Fruit fly (Drosophila melanogaster) whole organism, embryonic: Measurements from ENCODE around the gene CG15625.

Experiments used
- BtbVII ChIP-seq: fragments of 200-800 bp; sonication (Bioruptor generic); optimal IDR thresholded peaks from 3 replicates; lab custom pipeline; 2017; ENCODE audit warnings: missing biosample characterization, mild to moderate bottlenecking, missing genetic modification characterization
- Bteb2 ChIP-seq: fragments of 200-800 bp; sonication (Bioruptor generic); optimal IDR thresholded peaks from 2 replicates; lab custom pipeline; 2016; ENCODE audit warnings: missing biosample characterization, missing genetic modification characterization
- CG11398 ChIP-seq: fragments of 200-800 bp; sonication (Bioruptor generic); optimal IDR thresholded peaks from 2 replicates; lab custom pipeline; 2016; ENCODE audit warnings: missing biosample characterization, missing genetic modification characterization
- CG12659 ChIP-seq: fragments of 200-800 bp; sonication (Bioruptor generic); optimal IDR thresholded peaks from 3 replicates; lab custom pipeline; 2017; ENCODE audit warnings: mild to moderate bottlenecking, missing biosample characterization, missing genetic modification reagents, missing genetic modification characterization
- CG13424 ChIP-seq: fragments of 200-800 bp; sonication (Bioruptor generic); optimal IDR thresholded peaks from 2 replicates; lab custom pipeline; 2019; ENCODE audit warnings: missing biosample characterization, mild to moderate bottlenecking, missing genetic modification characterization, moderate library complexity
- CG17328 ChIP-seq: fragments of 200-800 bp; sonication (Bioruptor generic); IDR thresholded peaks from 2 replicates; pipeline ENCODE4 v1.3.6; 2022; ENCODE audit warnings: missing biosample characterization, missing genetic modification characterization
- CG30403 ChIP-seq: fragments of 200-800 bp; sonication (Bioruptor generic); optimal IDR thresholded peaks from 3 replicates; lab custom pipeline; 2016; ENCODE audit warnings: missing biosample characterization, missing genetic modification characterization
- CG3281 ChIP-seq: fragments of 200-800 bp; sonication (Bioruptor generic); optimal IDR thresholded peaks from 3 replicates; lab custom pipeline; 2017; ENCODE audit warnings: missing biosample characterization, mild to moderate bottlenecking, missing genetic modification characterization
- CG43689 ChIP-seq: fragments of 200-800 bp; sonication (Bioruptor generic); IDR thresholded peaks from 2 replicates; pipeline ENCODE4 v1.3.6; 2022; ENCODE audit warnings: missing biosample characterization, missing genetic modification characterization
- CG4707 ChIP-seq: fragments of 200-800 bp; sonication (Bioruptor generic); optimal IDR thresholded peaks from 2 replicates; lab custom pipeline; 2018; ENCODE audit warnings: missing biosample characterization, mild to moderate bottlenecking, missing genetic modification characterization, moderate library complexity
- CG4730 ChIP-seq: fragments of 200-800 bp; sonication (Bioruptor generic); IDR thresholded peaks from 2 replicates; pipeline ENCODE4 v1.3.6; 2022; ENCODE audit warnings: missing biosample characterization, missing genetic modification characterization
- CG5180 ChIP-seq: fragments of 200-800 bp; sonication (Bioruptor generic); optimal IDR thresholded peaks from 3 replicates; lab custom pipeline; 2017; ENCODE audit warnings: missing biosample characterization, missing genetic modification characterization, mild to moderate bottlenecking, moderate library complexity, missing genetic modification reagents
- CG5245 ChIP-seq: fragments of 200-800 bp; sonication (Bioruptor generic); optimal IDR thresholded peaks from 3 replicates; lab custom pipeline; 2016; ENCODE audit warnings: missing biosample characterization, missing genetic modification characterization
- CG6654 ChIP-seq: fragments of 200-800 bp; sonication (Bioruptor generic); optimal IDR thresholded peaks from 2 replicates; lab custom pipeline; 2017; ENCODE audit warnings: missing biosample characterization, mild to moderate bottlenecking, missing genetic modification characterization
- CG6854 ChIP-seq: fragments of 200-800 bp; sonication (Bioruptor generic); optimal IDR thresholded peaks from 3 replicates; lab custom pipeline; 2017; ENCODE audit warnings: missing biosample characterization, mild to moderate bottlenecking, missing genetic modification characterization
- CG7839 ChIP-seq: fragments of 200-800 bp; sonication (Bioruptor generic); optimal IDR thresholded peaks from 3 replicates; lab custom pipeline; 2018; ENCODE audit warnings: missing biosample characterization, mild to moderate bottlenecking, missing genetic modification characterization, moderate library complexity
- CG8290 ChIP-seq, 3 experiments: fragments of 200-800 bp; sonication (Bioruptor generic); optimal IDR thresholded peaks; 2 replicates each; lab custom pipeline; 2016 to 2019; ENCODE audit warnings: missing biosample characterization in 3 of 3, missing genetic modification characterization in 3 of 3, mild to moderate bottlenecking in 2 of 3, moderate library complexity in 1 of 3
- Chrac-16 ChIP-seq: fragments of 200-800 bp; sonication (Bioruptor generic); optimal IDR thresholded peaks from 3 replicates; lab custom pipeline; 2016; ENCODE audit warnings: missing biosample characterization, missing genetic modification characterization
- HHEX ChIP-seq: fragments of 200-800 bp; sonication (Bioruptor generic); optimal IDR thresholded peaks from 3 replicates; lab custom pipeline; 2017; ENCODE audit warnings: missing biosample characterization, mild to moderate bottlenecking, missing genetic modification characterization, missing genetic modification reagents
- HLH54F ChIP-seq: fragments of 200-800 bp; sonication (Bioruptor generic); optimal IDR thresholded peaks from 3 replicates; lab custom pipeline; 2016; ENCODE audit warnings: missing biosample characterization, missing genetic modification characterization
- HLHmδ ChIP-seq: fragments of 200-800 bp; sonication (Bioruptor generic); optimal IDR thresholded peaks from 2 replicates; lab custom pipeline; 2018; ENCODE audit warnings: missing biosample characterization, mild to moderate bottlenecking, missing genetic modification characterization, moderate library complexity
- Hmx ChIP-seq: fragments of 200-800 bp; sonication (Bioruptor generic); optimal IDR thresholded peaks from 2 replicates; lab custom pipeline; 2016; ENCODE audit warnings: missing biosample characterization, missing genetic modification characterization
- Hr51 ChIP-seq, 2 experiments: fragments of 200-800 bp; sonication (Bioruptor generic); optimal IDR thresholded peaks; 2 replicates in 1 of 2; 3 replicates in 1 of 2; lab custom pipeline; 2016 to 2018; ENCODE audit warnings: missing biosample characterization in 2 of 2, missing genetic modification characterization in 2 of 2, mild to moderate bottlenecking in 1 of 2, moderate library complexity in 1 of 2
- Lpt ChIP-seq: fragments of >200 bp; optimal IDR thresholded peaks from 2 replicates; lab custom pipeline; 2018; ENCODE audit warnings: missing biosample characterization, missing genetic modification characterization
- NC2α ChIP-seq: fragments of 200-800 bp; sonication (Bioruptor generic); optimal IDR thresholded peaks from 2 replicates; lab custom pipeline; 2016; ENCODE audit warnings: missing biosample characterization, missing genetic modification characterization
- Optix ChIP-seq: fragments of 200-800 bp; sonication (Bioruptor generic); IDR thresholded peaks from 3 replicates; pipeline ENCODE4 v1.3.6; 2022; ENCODE audit warnings: missing biosample characterization, missing genetic modification characterization
- Pdp1 ChIP-seq, 2 experiments: fragments of 200-800 bp; sonication (Bioruptor generic); optimal IDR thresholded peaks; 3 replicates each; lab custom pipeline; 2016; ENCODE audit warnings: missing biosample characterization in 2 of 2, missing genetic modification characterization in 2 of 2, mild to moderate bottlenecking in 1 of 2, moderate library complexity in 1 of 2
- Rx ChIP-seq: fragments of 200-800 bp; sonication (Bioruptor generic); IDR thresholded peaks from 2 replicates; pipeline ENCODE4 v1.3.6; 2022; ENCODE audit warnings: missing biosample characterization, missing genetic modification characterization
- Side ChIP-seq: fragments of 200-800 bp; sonication (Bioruptor generic); optimal IDR thresholded peaks from 2 replicates; lab custom pipeline; 2016; ENCODE audit warnings: missing biosample characterization, missing genetic modification characterization
- Spps ChIP-seq: fragments of 200-800 bp; sonication (Bioruptor generic); optimal IDR thresholded peaks from 2 replicates; lab custom pipeline; 2018; ENCODE audit warnings: missing biosample characterization, mild to moderate bottlenecking, missing genetic modification characterization
- ash1 ChIP-seq: fragments of 200-800 bp; sonication (Bioruptor generic); optimal IDR thresholded peaks from 2 replicates; lab custom pipeline; 2018; ENCODE audit warnings: missing biosample characterization, mild to moderate bottlenecking, missing genetic modification characterization
- az2 ChIP-seq: fragments of 200-800 bp; sonication (Bioruptor generic); optimal IDR thresholded peaks from 3 replicates; lab custom pipeline; 2016; ENCODE audit warnings: missing biosample characterization, missing genetic modification characterization
- bcd ChIP-seq: fragments of 200-800 bp; sonication (Bioruptor generic); optimal IDR thresholded peaks from 2 replicates; lab custom pipeline; 2017; ENCODE audit warnings: missing biosample characterization, mild to moderate bottlenecking, missing genetic modification characterization
- bigmax ChIP-seq: fragments of 200-800 bp; sonication (Bioruptor generic); optimal IDR thresholded peaks from 2 replicates; lab custom pipeline; 2018; ENCODE audit warnings: missing biosample characterization, mild to moderate bottlenecking, missing genetic modification characterization
- cas ChIP-seq: fragments of 200-800 bp; sonication (Bioruptor generic); IDR thresholded peaks from 2 replicates; pipeline ENCODE4 v1.3.6; 2022; ENCODE audit warnings: missing biosample characterization, missing genetic modification characterization
- chif ChIP-seq, 2 experiments: fragments of 200-800 bp; sonication (Bioruptor generic); optimal IDR thresholded peaks; 3 replicates each; lab custom pipeline; 2016; ENCODE audit warnings: missing biosample characterization in 2 of 2, missing genetic modification characterization in 2 of 2
- ems ChIP-seq: fragments of 200-800 bp; sonication (Bioruptor generic); optimal IDR thresholded peaks from 3 replicates; lab custom pipeline; 2016; ENCODE audit warnings: missing biosample characterization, missing genetic modification characterization
- fu2 ChIP-seq: fragments of 200-800 bp; sonication (Bioruptor generic); optimal IDR thresholded peaks from 2 replicates; lab custom pipeline; 2016; ENCODE audit warnings: missing biosample characterization, missing genetic modification characterization
- gce ChIP-seq: fragments of 200-800 bp; sonication (Bioruptor generic); IDR thresholded peaks from 3 replicates; pipeline ENCODE4 v1.3.6; 2022; ENCODE audit warnings: missing biosample characterization, missing genetic modification characterization
- h ChIP-seq: fragments of >200 bp; optimal IDR thresholded peaks from 2 replicates; lab custom pipeline; 2017
- klu ChIP-seq: fragments of 200-800 bp; sonication (Bioruptor generic); IDR thresholded peaks from 2 replicates; pipeline ENCODE4 v1.3.6; 2022; ENCODE audit warnings: missing biosample characterization, missing genetic modification characterization
- nom ChIP-seq: fragments of 200-800 bp; sonication (Bioruptor generic); optimal IDR thresholded peaks from 2 replicates; lab custom pipeline; 2017; ENCODE audit warnings: missing biosample characterization, missing genetic modification characterization, mild to moderate bottlenecking, moderate library complexity, missing genetic modification reagents
- pita ChIP-seq: fragments of 200-800 bp; sonication (Bioruptor generic); optimal IDR thresholded peaks from 2 replicates; lab custom pipeline; 2017; ENCODE audit warnings: missing biosample characterization, mild to moderate bottlenecking, missing genetic modification characterization
- prd ChIP-seq, 3 experiments: fragments of >200 bp in 2 of 3; fragments of 200-800 bp in 1 of 3; sonication (Bioruptor generic) in 1 of 3; optimal IDR thresholded peaks in 2 of 3; IDR thresholded peaks in 1 of 3; 2 replicates in 2 of 3; 3 replicates in 1 of 3; pipeline versions ENCODE4 v1.3.6 to Lab custom; 2017 to 2022; ENCODE audit warnings: missing biosample characterization in 1 of 3, missing genetic modification characterization in 1 of 3
- run ChIP-seq: fragments of 200-800 bp; sonication (Bioruptor generic); optimal IDR thresholded peaks from 3 replicates; lab custom pipeline; 2018; ENCODE audit warnings: missing biosample characterization, mild to moderate bottlenecking, missing genetic modification characterization
- sens ChIP-seq: fragments of 200-800 bp; sonication (Bioruptor generic); peaks from one replicate; lab custom pipeline; 2016; ENCODE audit warnings: missing biosample characterization, missing genetic modification characterization
- shn ChIP-seq: fragments of 200-800 bp; sonication (Bioruptor generic); optimal IDR thresholded peaks from 3 replicates; lab custom pipeline; 2016; ENCODE audit warnings: missing biosample characterization, missing genetic modification characterization
- slbo ChIP-seq: fragments of 200-800 bp; sonication (Bioruptor generic); IDR thresholded peaks from 2 replicates; pipeline ENCODE4 v1.3.6; 2022; ENCODE audit warnings: missing biosample characterization, missing genetic modification characterization
- sqz ChIP-seq: fragments of 200-800 bp; sonication (Bioruptor generic); optimal IDR thresholded peaks from 3 replicates; lab custom pipeline; 2018; ENCODE audit warnings: missing biosample characterization, mild to moderate bottlenecking, missing genetic modification characterization
- tna ChIP-seq: fragments of 200-800 bp; sonication (Bioruptor generic); IDR thresholded peaks from 2 replicates; pipeline ENCODE4 v1.3.6; 2022; ENCODE audit warnings: missing biosample characterization, missing genetic modification characterization; ENCODE audit not compliant: partially characterized antibody

CG15625 gene

DNA sequence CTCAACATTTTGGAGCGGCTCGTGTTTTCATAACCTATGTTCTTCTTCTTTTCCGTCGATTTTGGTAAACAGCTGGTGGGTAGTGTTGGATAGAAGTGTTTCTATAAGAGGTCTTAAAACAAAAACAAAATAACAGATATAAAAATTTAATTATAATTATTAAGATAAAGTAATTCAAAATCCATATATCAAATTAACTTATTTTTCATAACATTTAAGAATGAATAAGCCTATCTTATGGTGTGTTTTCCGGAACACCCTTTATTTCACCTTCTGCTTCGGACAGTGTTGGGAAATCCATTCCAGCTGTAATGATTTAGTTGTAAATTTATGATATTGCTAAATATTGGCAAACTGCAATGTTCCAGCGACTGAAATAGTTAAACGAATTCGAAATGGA is 39.4 kb upstream of the CG15625 start, which contains the start of the genes mRpS2 and Mon1 (continued):
- TF ChIP-seq Hr51 (GFP tag; optimal IDR thresholded peaks at IDR 0.05; lab: Kevin White, UChicago): peak; percentile 87 to 96
- TF ChIP-seq prd (optimal IDR thresholded peaks at IDR 0.05; lab: Kevin White, UChicago): no peak
- TF ChIP-seq prd (GFP tag; IDR thresholded peaks at IDR 0.05; lab: Robert Waterston, UW): peak; percentile 97
- peak; percentile 95 for TF ChIP-seq az2
- TF ChIP-seq run (tag; lab: Kevin White, UChicago): peak; percentile 79
- TF ChIP-seq sqz (GFP tag; lab: Kevin White, UChicago): peak; percentile 69
- peak; percentile 6 for TF ChIP-seq NC2α (GFP tag; lab: Kevin White, UChicago)
- peak; percentile 83 for TF ChIP-seq ems (GFP tag; lab: Kevin White, UChicago)
- peak; percentile 77 for TF ChIP-seq fu2
- TF ChIP-seq CG5245 (GFP tag; lab: Kevin White, UChicago): peak; percentile 91
- TF ChIP-seq Optix (GFP tag; lab: Robert Waterston, UW): peak; percentile 85
- TF ChIP-seq klu: peak; percentile 89
- no peak for TF ChIP-seq h (lab: Kevin White, UChicago)
- TF ChIP-seq chif (GFP tag; optimal IDR thresholded peaks at IDR 0.05; lab: Kevin White, UChicago): peak; percentile 72 to 78
- TF ChIP-seq BtbVII (GFP tag; lab: Kevin White, UChicago): peak; percentile 93
- TF ChIP-seq CG12659: peak; percentile 96
- TF ChIP-seq CG4707 (GFP tag; lab: Kevin White, UChicago): peak; percentile 61
- TF ChIP-seq bcd (GFP tag; lab: Kevin White, UChicago): peak; percentile 94
- TF ChIP-seq CG7839 (tag; lab: Kevin White, UChicago): peak; percentile 95
- no peak for TF ChIP-seq Lpt (GFP tag; lab: Kevin White, UChicago)
- TF ChIP-seq pita (GFP tag; lab: Kevin White, UChicago): no peak
- TF ChIP-seq CG13424: peak; percentile 97
- no peak for TF ChIP-seq HLHmδ (GFP tag; lab: Kevin White, UChicago)
- TF ChIP-seq Side: peak; percentile 65
- peak; percentile 24 for TF ChIP-seq Hmx
- TF ChIP-seq Chrac-16 (GFP tag; lab: Kevin White, UChicago): peak; percentile 94
- peak; percentile 89 for TF ChIP-seq CG8290 (GFP tag; optimal IDR thresholded peaks at IDR 0.05; lab: Kevin White, UChicago)
- TF ChIP-seq CG8290 (tag; optimal IDR thresholded peaks at IDR 0.05; lab: Kevin White, UChicago): peak; percentile 79 to 90
- peak; percentile 93 for TF ChIP-seq HHEX (GFP tag; lab: Kevin White, UChicago)
- TF ChIP-seq CG30403 (GFP tag; lab: Kevin White, UChicago): peak; percentile 95
- peak; percentile 97 for TF ChIP-seq sens (GFP tag; lab: Kevin White, UChicago)
- peak; percentile 76 to 77 for TF ChIP-seq Pdp1 (GFP tag; optimal IDR thresholded peaks at IDR 0.05; lab: Kevin White, UChicago)
- peak; percentile 74 for TF ChIP-seq CG5180 (GFP tag; lab: Kevin White, UChicago)
- TF ChIP-seq CG4730: peak; percentile 96
- TF ChIP-seq CG43689: peak; percentile 88
- peak; percentile 93 for TF ChIP-seq cas
- peak; percentile 39 for TF ChIP-seq CG11398 (GFP tag; lab: Kevin White, UChicago)
- TF ChIP-seq CG6854 (GFP tag; lab: Kevin White, UChicago): peak; percentile 76
- peak; percentile 97 for TF ChIP-seq CG17328 (GFP tag; lab: Robert Waterston, UW)
- no peak for TF ChIP-seq tna (GFP tag; lab: Robert Waterston, UW)
- peak; percentile 47 for TF ChIP-seq ash1 (GFP tag; lab: Kevin White, UChicago)
- peak; percentile 57 for TF ChIP-seq shn
- TF ChIP-seq bigmax (GFP tag; lab: Kevin White, UChicago): peak; percentile 69
- TF ChIP-seq gce: peak; percentile 95
- peak; percentile 95 for TF ChIP-seq CG3281
- TF ChIP-seq CG6654: peak; percentile 61
- peak; percentile 70 for TF ChIP-seq Bteb2 (GFP tag; lab: Kevin White, UChicago)
- peak; percentile 79 for TF ChIP-seq nom (GFP tag; lab: Kevin White, UChicago)
- peak; percentile 87 for TF ChIP-seq Rx
- peak; percentile 98 for TF ChIP-seq slbo (GFP tag; lab: Robert Waterston, UW)
- TF ChIP-seq Spps: peak; percentile 94
- TF ChIP-seq HLH54F (GFP tag; lab: Kevin White, UChicago): peak; percentile 83
